Fruit fly (Drosophila melanogaster) whole organism, embryonic: ENCODE results near the gene CG31075.
A peak's percentile ranks its signal among the peaks of the same experiment; 100 is the strongest.

Experiments
- CG15696 ChIP-seq: fragments of 200-800 bp; sonication (Bioruptor generic); optimal IDR thresholded peaks from 2 replicates; lab custom pipeline; 2019; ENCODE audit warnings: missing biosample characterization, mild to moderate bottlenecking, missing genetic modification characterization, moderate library complexity
- CG2712 ChIP-seq: fragments of 200-800 bp; optimal IDR thresholded peaks from 3 replicates; lab custom pipeline; 2019; ENCODE audit warnings: missing biosample characterization, mild to moderate bottlenecking, missing genetic modification characterization, moderate library complexity
- CG3281 ChIP-seq: fragments of 200-800 bp; sonication (Bioruptor generic); optimal IDR thresholded peaks from 3 replicates; lab custom pipeline; 2017; ENCODE audit warnings: missing biosample characterization, mild to moderate bottlenecking, missing genetic modification characterization
- CG7271 ChIP-seq: fragments of 200-800 bp; sonication (Bioruptor generic); optimal IDR thresholded peaks from 2 replicates; lab custom pipeline; 2018; ENCODE audit warnings: missing biosample characterization, mild to moderate bottlenecking, missing genetic modification characterization, moderate library complexity
- Hmx ChIP-seq: fragments of 200-800 bp; sonication (Bioruptor generic); optimal IDR thresholded peaks from 2 replicates; lab custom pipeline; 2016; ENCODE audit warnings: missing biosample characterization, missing genetic modification characterization
- MESR4 ChIP-seq: fragments of 200-800 bp; sonication (Bioruptor generic); optimal IDR thresholded peaks from 2 replicates; lab custom pipeline; 2018; ENCODE audit warnings: missing biosample characterization, mild to moderate bottlenecking, missing genetic modification characterization, moderate library complexity
- Sry-β ChIP-seq: fragments of 200-800 bp; sonication (Bioruptor generic); optimal IDR thresholded peaks from 2 replicates; lab custom pipeline; 2018; ENCODE audit warnings: missing biosample characterization, mild to moderate bottlenecking, missing genetic modification characterization, moderate library complexity
- aop ChIP-seq: fragments of 200-800 bp; sonication (Bioruptor generic); IDR thresholded peaks from 2 replicates; pipeline ENCODE4 v1.3.6; 2022; ENCODE audit warnings: missing biosample characterization, missing genetic modification characterization
- fru ChIP-seq: fragments of >200 bp; optimal IDR thresholded peaks from 2 replicates; lab custom pipeline; 2017
- wek ChIP-seq: fragments of 200-800 bp; sonication (Bioruptor generic); optimal IDR thresholded peaks from 3 replicates; lab custom pipeline; 2018; ENCODE audit warnings: missing biosample characterization, mild to moderate bottlenecking, missing genetic modification characterization, moderate library complexity

- no peak for TF ChIP-seq Hmx (GFP tag; lab: Kevin White, UChicago)
- TF ChIP-seq CG2712 (tag; lab: Kevin White, UChicago), result peak; percentile 16
- no peak for TF ChIP-seq CG7271 (tag; lab: Kevin White, UChicago)
- no peak for TF ChIP-seq CG3281 (GFP tag; lab: Kevin White, UChicago)
- no peak for TF ChIP-seq Sry-β (GFP tag; lab: Kevin White, UChicago)
- TF ChIP-seq CG15696 (tag; lab: Kevin White, UChicago), result no peak
- no peak for TF ChIP-seq aop
- TF ChIP-seq fru (lab: Kevin White, UChicago), result no peak
- TF ChIP-seq wek (GFP tag; lab: Kevin White, UChicago), result no peak
- no peak for TF ChIP-seq MESR4 (GFP tag; lab: Kevin White, UChicago)
These were observed 20.6 kb downstream of the CG31075 start for dm6 chr3R:26967587-26968312.
